Worm (Caenorhabditis elegans): ENCODE data around the gene srlf-32.

- TF ChIP-seq him-1 (tag; optimal IDR thresholded peaks at IDR 0.05) (no peak), dao-5 (tag; optimal IDR thresholded peaks at IDR 0.05) (no peak)
Observed at ce11 chrIV:11955592-11955991, 29.8 kb downstream of the srlf-32 start.

Measured in whole organism, L4/young adult.